Worm (Caenorhabditis elegans): ENCODE measurements around the gene F59C12.4.

F59C12.4 gene

ce11 chrX:16566358-16566757 lies 36.1 kb downstream of the F59C12.4 start (continued):
- no peak for TF ChIP-seq pha-4 (tag; optimal IDR thresholded peaks at IDR 0.05)
- TF ChIP-seq hlh-26 (GFP tag; conservative IDR thresholded peaks at IDR 0.05), result no peak
- no peak for TF ChIP-seq egrh-3 (GFP tag; IDR thresholded peaks at IDR 0.05)
- TF ChIP-seq lsy-27 (tag; optimal IDR thresholded peaks at IDR 0.05; ENCODE audit: borderline replicate concordance, insufficient read depth), result no peak
- TF ChIP-seq cebp-1 (GFP tag; IDR thresholded peaks at IDR 0.05), result no peak
- no peak for TF ChIP-seq cebp-1 (tag; optimal IDR thresholded peaks at IDR 0.05)
- no peak for TF ChIP-seq ceh-91 (GFP tag; IDR thresholded peaks at IDR 0.05)
- TF ChIP-seq unc-130 (GFP tag; optimal IDR thresholded peaks at IDR 0.05), result no peak
- no peak for TF ChIP-seq egl-18 (GFP tag; IDR thresholded peaks at IDR 0.05)
- TF ChIP-seq efl-1 (GFP tag; optimal IDR thresholded peaks at IDR 0.05), result no peak
- TF ChIP-seq die-1 (tag; optimal IDR thresholded peaks at IDR 0.05), result no peak
- TF ChIP-seq ekl-4 (GFP tag; IDR thresholded peaks at IDR 0.05), result 0 out of 2 replicates have a peak, but pooled peaks have one; percentile 10
- no peak for TF ChIP-seq B0336.3 (GFP tag; IDR thresholded peaks at IDR 0.05)
- TF ChIP-seq rcor-1 (GFP tag; IDR thresholded peaks at IDR 0.05), result 0 out of 2 replicates have a peak, but pooled peaks have one; percentile 9
- TF ChIP-seq ztf-6 (GFP tag; IDR thresholded peaks at IDR 0.05), result no peak
- TF ChIP-seq Y95B8A.8 (GFP tag; IDR thresholded peaks at IDR 0.05), result no peak
- TF ChIP-seq hsf-1 (GFP tag; IDR thresholded peaks at IDR 0.05), result no peak
- TF ChIP-seq ztf-18 (tag; optimal IDR thresholded peaks at IDR 0.05), result no peak
- no peak for TF ChIP-seq ets-4 (GFP tag; optimal IDR thresholded peaks at IDR 0.05)
- no peak for TF ChIP-seq ztf-22 (GFP tag; optimal IDR thresholded peaks at IDR 0.05)
- TF ChIP-seq tbp1 (GFP tag; optimal IDR thresholded peaks at IDR 0.05), result peak; percentile 58
- no peak for TF ChIP-seq rpc-1 (optimal IDR thresholded peaks at IDR 0.05)
- no peak for TF ChIP-seq rpc-1 (tag; optimal IDR thresholded peaks at IDR 0.05)
- TF ChIP-seq let-526 (GFP tag; IDR thresholded peaks at IDR 0.05), result no peak
- no peak for TF ChIP-seq Y67H2A.10 (GFP tag; conservative IDR thresholded peaks at IDR 0.05)
- TF ChIP-seq sdz-38 (tag; optimal IDR thresholded peaks at IDR 0.05), result no peak
- TF ChIP-seq F23B12.7 (tag; optimal IDR thresholded peaks at IDR 0.05; ENCODE audit: insufficient read depth), result no peak
- peak; percentile 14 for TF ChIP-seq snpc-1.3 (tag; optimal IDR thresholded peaks at IDR 0.05; ENCODE audit: insufficient read depth)
- TF ChIP-seq F52B5.7 (tag; optimal IDR thresholded peaks at IDR 0.05), result no peak
- TF ChIP-seq ama-1 (optimal IDR thresholded peaks at IDR 0.05), result no peak
- TF ChIP-seq ama-1 (GFP tag; optimal IDR thresholded peaks at IDR 0.05), result no peak
- no peak for TF ChIP-seq B0261.1 (tag; optimal IDR thresholded peaks at IDR 0.05)
- TF ChIP-seq Y56A3A.18 (GFP tag; IDR thresholded peaks at IDR 0.05), result no peak
- no peak for TF ChIP-seq let-607 (tag; optimal IDR thresholded peaks at IDR 0.05)
- no peak for TF ChIP-seq attf-5 (GFP tag; optimal IDR thresholded peaks at IDR 0.05)
- TF ChIP-seq F57C9.4 (tag; optimal IDR thresholded peaks at IDR 0.05), result no peak
- TF ChIP-seq nhr-27 (tag; optimal IDR thresholded peaks at IDR 0.05), result no peak
- TF ChIP-seq zim-3 (tag; optimal IDR thresholded peaks at IDR 0.05), result no peak
- no peak for TF ChIP-seq tbx-9 (tag; optimal IDR thresholded peaks at IDR 0.05; ENCODE audit: borderline replicate concordance)
- no peak for TF ChIP-seq B0019.2 (GFP tag; conservative IDR thresholded peaks at IDR 0.05)
- TF ChIP-seq him-1 (tag; optimal IDR thresholded peaks at IDR 0.05), result peak; percentile 47
- no peak for TF ChIP-seq zfh-2 (GFP tag; conservative IDR thresholded peaks at IDR 0.05)
- no peak for TF ChIP-seq madf-3 (GFP tag; IDR thresholded peaks at IDR 0.05)
- no peak for TF ChIP-seq fkh-3 (tag; optimal IDR thresholded peaks at IDR 0.05)
- TF ChIP-seq F49E8.2 (tag; optimal IDR thresholded peaks at IDR 0.05; ENCODE audit: insufficient read depth), result no peak
- no peak for TF ChIP-seq nfya-2 (GFP tag; IDR thresholded peaks at IDR 0.05)
- TF ChIP-seq repo-1 (tag; optimal IDR thresholded peaks at IDR 0.05), result no peak
- TF ChIP-seq aptf-2 (GFP tag; conservative IDR thresholded peaks at IDR 0.05), result no peak
- TF ChIP-seq snpc-3.4 (tag; optimal IDR thresholded peaks at IDR 0.05), result peak; percentile 89
- no peak for TF ChIP-seq dpff-1 (tag; optimal IDR thresholded peaks at IDR 0.05)
